Worm (Caenorhabditis elegans) whole organism, L2 larva: ENCODE measurements around the gene let-711.

ENCODE experiments used
- C34F6.9 ChIP-seq: fragments of 150-350 bp; optimal IDR thresholded peaks from 2 replicates; lab custom pipeline; 2014; ENCODE audit warnings: missing biosample characterization, missing genetic modification characterization
- R02D3.7 ChIP-seq: fragments of 150-350 bp; optimal IDR thresholded peaks from 2 replicates; lab custom pipeline; 2014; ENCODE audit warnings: missing biosample characterization, missing genetic modification characterization
- Y55F3AM.14 ChIP-seq: fragments of 200-800 bp; sonication (Bioruptor generic); optimal IDR thresholded peaks from 2 replicates; lab custom pipeline; 2018; ENCODE audit warnings: mild to moderate bottlenecking, missing genetic modification characterization, missing compliant biosample characterization
- ZK546.5 ChIP-seq: sonication (generic microtip); optimal IDR thresholded peaks from 2 replicates; lab custom pipeline; 2017; ENCODE audit warnings: missing biosample characterization, missing genetic modification characterization
- blmp-1 ChIP-seq: sonication (generic microtip); optimal IDR thresholded peaks from 2 replicates; lab custom pipeline; 2017; ENCODE audit warnings: missing genetic modification characterization, mild to moderate bottlenecking, missing compliant biosample characterization, antibody characterized with exemption, moderate library complexity; ENCODE audit not compliant: insufficient read depth
- ceh-82 ChIP-seq: fragments of 150-350 bp; optimal IDR thresholded peaks from 2 replicates; lab custom pipeline; 2014; ENCODE audit warnings: missing biosample characterization, missing genetic modification characterization
- crh-2 ChIP-seq: sonication (generic microtip); optimal IDR thresholded peaks from 2 replicates; lab custom pipeline; 2017; ENCODE audit warnings: missing biosample characterization, missing genetic modification characterization
- egl-27 ChIP-seq: sonication (generic microtip); optimal IDR thresholded peaks from 3 replicates; lab custom pipeline; 2017; ENCODE audit warnings: missing biosample characterization, missing genetic modification reagents, missing genetic modification characterization
- elt-1 ChIP-seq: fragments of 150-350 bp; optimal IDR thresholded peaks from 2 replicates; lab custom pipeline; 2014; ENCODE audit warnings: missing biosample characterization, missing genetic modification characterization
- elt-3 ChIP-seq: sonication (generic microtip); optimal IDR thresholded peaks from 2 replicates; lab custom pipeline; 2017; ENCODE audit warnings: missing biosample characterization, missing genetic modification characterization
- fos-1 ChIP-seq: fragments of 150-350 bp; optimal IDR thresholded peaks from 2 replicates; lab custom pipeline; 2014; ENCODE audit warnings: missing biosample characterization, missing genetic modification characterization
- gmeb-1 ChIP-seq: fragments of 150-350 bp; optimal IDR thresholded peaks from 2 replicates; lab custom pipeline; 2014; ENCODE audit warnings: missing biosample characterization, missing genetic modification characterization
- lin-13 ChIP-seq: fragments of 150-350 bp; optimal IDR thresholded peaks from 2 replicates; lab custom pipeline; 2014; ENCODE audit warnings: missing biosample characterization, missing genetic modification reagents, missing genetic modification characterization
- lin-39 ChIP-seq: fragments of 150-350 bp; optimal IDR thresholded peaks from 2 replicates; lab custom pipeline; 2014; ENCODE audit warnings: missing biosample characterization, missing genetic modification reagents, missing genetic modification characterization
- lsy-2 ChIP-seq, 2 experiments: fragments of 150-350 bp in 1 of 2; sonication (generic microtip) in 1 of 2; optimal IDR thresholded peaks; 2 replicates each; lab custom pipeline; 2014 to 2017; ENCODE audit warnings: missing biosample characterization in 2 of 2, missing genetic modification characterization in 2 of 2
- mbf-1 ChIP-seq: sonication (generic microtip); optimal IDR thresholded peaks from 2 replicates; lab custom pipeline; 2017; ENCODE audit warnings: missing biosample characterization, missing genetic modification characterization
- mdl-1 ChIP-seq, 2 experiments: fragments of 150-350 bp in 1 of 2; sonication (generic microtip) in 1 of 2; optimal IDR thresholded peaks; 2 replicates each; lab custom pipeline; 2017; ENCODE audit warnings: missing biosample characterization in 2 of 2, missing genetic modification characterization in 2 of 2
- nhr-10 ChIP-seq: sonication (generic microtip); optimal IDR thresholded peaks from 2 replicates; lab custom pipeline; 2017; ENCODE audit warnings: missing biosample characterization, missing genetic modification characterization
- nhr-12 ChIP-seq: fragments of 150-350 bp; optimal IDR thresholded peaks from 2 replicates; lab custom pipeline; 2014; ENCODE audit warnings: missing biosample characterization, missing genetic modification characterization
- nhr-129 ChIP-seq: fragments of 150-350 bp; optimal IDR thresholded peaks from 2 replicates; lab custom pipeline; 2014; ENCODE audit warnings: missing biosample characterization, missing genetic modification characterization
- nhr-21 ChIP-seq: fragments of 150-350 bp; optimal IDR thresholded peaks from 2 replicates; lab custom pipeline; 2014; ENCODE audit warnings: missing biosample characterization, missing genetic modification characterization
- nhr-23 ChIP-seq: fragments of 150-350 bp; optimal IDR thresholded peaks from 2 replicates; lab custom pipeline; 2014; ENCODE audit warnings: missing biosample characterization, missing genetic modification reagents, missing genetic modification characterization
- nhr-237 ChIP-seq: fragments of 150-350 bp; optimal IDR thresholded peaks from 2 replicates; lab custom pipeline; 2014; ENCODE audit warnings: missing biosample characterization, missing genetic modification characterization
- nhr-25 ChIP-seq: fragments of 150-350 bp; sonication (generic microtip); optimal IDR thresholded peaks from 3 replicates; lab custom pipeline; 2014; ENCODE audit warnings: missing biosample characterization, missing genetic modification characterization
- nhr-6 ChIP-seq: fragments of 150-350 bp; optimal IDR thresholded peaks from 2 replicates; lab custom pipeline; 2014; ENCODE audit warnings: missing biosample characterization, missing genetic modification characterization
- nhr-77 ChIP-seq: fragments of 150-350 bp; optimal IDR thresholded peaks from 2 replicates; lab custom pipeline; 2014; ENCODE audit warnings: missing biosample characterization, missing genetic modification characterization
- sem-4 ChIP-seq: fragments of 150-350 bp; optimal IDR thresholded peaks from 2 replicates; lab custom pipeline; 2014; ENCODE audit warnings: missing biosample characterization, missing genetic modification reagents, missing genetic modification characterization
- sma-3 ChIP-seq: sonication (generic microtip); optimal IDR thresholded peaks from 2 replicates; lab custom pipeline; 2016; ENCODE audit warnings: missing genetic modification reagents, missing genetic modification characterization, missing compliant biosample characterization
- sma-9 ChIP-seq, 2 experiments: fragments of 150-350 bp in 1 of 2; sonication (generic microtip) in 1 of 2; optimal IDR thresholded peaks; 2 replicates each; lab custom pipeline; 2014 to 2016; ENCODE audit warnings: missing genetic modification characterization in 2 of 2, mild to moderate bottlenecking in 1 of 2, missing biosample characterization in 1 of 2, missing compliant biosample characterization in 1 of 2, missing genetic modification reagents in 1 of 2, moderate library complexity in 1 of 2
- unc-39 ChIP-seq: fragments of 150-350 bp; optimal IDR thresholded peaks from 2 replicates; lab custom pipeline; 2014; ENCODE audit warnings: missing biosample characterization, missing genetic modification characterization
- unc-55 ChIP-seq: fragments of 150-350 bp; sonication (generic microtip); optimal IDR thresholded peaks from 3 replicates; lab custom pipeline; 2014; ENCODE audit warnings: missing biosample characterization, missing genetic modification reagents, missing genetic modification characterization
- ztf-1 ChIP-seq: fragments of 200-800 bp; sonication (Bioruptor generic); conservative IDR thresholded peaks from 2 replicates; pipeline ENCODE4 v1.3.6; 2022; ENCODE audit warnings: missing genetic modification characterization, missing compliant biosample characterization
- ztf-11 ChIP-seq: sonication (generic microtip); optimal IDR thresholded peaks from 2 replicates; lab custom pipeline; 2017; ENCODE audit warnings: missing biosample characterization, missing genetic modification characterization
- ztf-4 ChIP-seq: fragments of 150-350 bp; optimal IDR thresholded peaks from 2 replicates; lab custom pipeline; 2014; ENCODE audit warnings: missing biosample characterization, missing genetic modification characterization

let-711 gene

DNA sequence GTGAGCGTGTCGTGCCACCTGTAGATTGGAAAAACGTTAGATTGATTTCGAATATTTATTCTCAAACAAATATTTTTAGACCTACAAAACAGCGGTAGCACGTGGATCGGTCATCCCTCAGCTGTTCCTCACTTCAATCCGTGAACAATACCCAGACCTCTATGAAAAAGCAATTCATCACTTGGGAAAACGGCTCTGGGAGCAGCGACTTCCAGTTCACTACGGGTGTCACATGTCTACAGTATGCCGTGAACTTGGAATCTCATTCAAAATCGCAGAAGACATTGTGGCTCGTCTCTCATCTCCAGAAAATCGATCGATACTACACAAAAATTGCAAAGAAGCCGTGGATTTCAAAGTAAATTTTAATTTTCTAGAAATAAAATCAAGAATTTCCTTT lies 42.0 kb upstream of the let-711 start:
- TF ChIP-seq lsy-2 (tag; optimal IDR thresholded peaks at IDR 0.05; lab: Kevin White, UChicago) (peak in 1 of 2 experiments; percentile 26), ztf-4 (tag; lab: Kevin White, UChicago) (no peak)

DNA sequence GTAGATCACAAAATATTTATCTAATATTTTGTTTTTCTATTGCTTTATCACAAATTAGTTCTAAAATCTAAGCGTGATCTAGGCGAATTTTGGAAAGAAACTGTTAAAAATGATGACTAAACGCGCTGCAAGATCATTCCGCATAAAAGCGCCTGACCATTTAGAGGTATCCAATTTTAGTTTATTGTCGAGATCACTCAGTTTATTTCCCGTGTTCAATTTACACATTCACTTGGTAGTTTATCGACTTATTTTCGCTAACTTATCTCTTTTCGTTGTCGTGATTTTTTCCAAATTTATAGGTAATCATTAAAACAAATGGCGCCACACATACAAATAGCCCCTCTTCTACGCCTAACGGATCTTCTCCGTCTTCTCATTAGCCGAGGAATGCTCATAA lies 40.1 kb upstream of the let-711 start, which contains the start of gene T07E3.2:
T07E3.2 (plus strand) TSS at position 301 of the 400 bp plus-strand sequence.
- no peak for TF ChIP-seq nhr-21
- no peak for TF ChIP-seq lsy-2 (tag; optimal IDR thresholded peaks at IDR 0.05; lab: Kevin White, UChicago)
- no peak for TF ChIP-seq blmp-1 (tag; lab: Kevin White, UChicago)
- TF ChIP-seq sma-9 (GFP tag; optimal IDR thresholded peaks at IDR 0.05; lab: Kevin White, UChicago), result no peak
- no peak for TF ChIP-seq sma-9 (tag; optimal IDR thresholded peaks at IDR 0.05; lab: Kevin White, UChicago)
- TF ChIP-seq sem-4 (tag; lab: Kevin White, UChicago), result no peak
- TF ChIP-seq nhr-129 (tag; lab: Kevin White, UChicago), result no peak
- TF ChIP-seq mbf-1, result no peak
- no peak for TF ChIP-seq nhr-12 (tag; lab: Kevin White, UChicago)
- no peak for TF ChIP-seq C34F6.9 (tag; lab: Kevin White, UChicago)
- no peak for TF ChIP-seq elt-1 (tag; lab: Kevin White, UChicago)
- no peak for TF ChIP-seq nhr-237 (tag; lab: Kevin White, UChicago)
- TF ChIP-seq R02D3.7 (tag; lab: Kevin White, UChicago), result no peak
- TF ChIP-seq nhr-10 (tag; lab: Kevin White, UChicago), result no peak
- TF ChIP-seq unc-55 (GFP tag; lab: Kevin White, UChicago), result no peak
- no peak for TF ChIP-seq unc-39 (tag; lab: Kevin White, UChicago)
- no peak for TF ChIP-seq nhr-6
- TF ChIP-seq lin-39 (tag; lab: Kevin White, UChicago), result no peak
- no peak for TF ChIP-seq Y55F3AM.14 (GFP tag; lab: Kevin White, UChicago)
- no peak for TF ChIP-seq sma-3 (GFP tag; lab: Kevin White, UChicago)

DNA sequence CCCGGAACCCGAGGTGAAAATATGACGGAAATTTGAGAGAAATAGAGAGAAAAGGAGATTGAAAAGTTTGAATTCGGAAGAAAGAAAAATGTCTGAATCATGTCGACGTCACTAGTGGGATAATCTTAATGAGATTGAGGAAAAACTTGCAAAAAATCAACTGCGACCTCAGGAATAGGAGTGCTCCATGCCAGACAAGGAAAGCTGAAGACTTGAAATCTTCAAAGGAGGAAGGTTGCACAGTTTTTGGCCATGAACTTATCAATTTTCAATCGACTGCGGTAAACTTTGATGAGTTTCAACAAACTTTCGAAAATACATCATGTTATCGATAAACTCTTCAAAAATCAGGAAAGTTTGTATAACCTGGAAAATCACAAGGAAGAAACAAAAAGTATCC lies 34.1 kb upstream of the let-711 start, which contains the start of gene pdf-1:
pdf-1 (minus strand) TSS at position 101 of the 400 bp plus-strand sequence.
- TF ChIP-seq nhr-10 (tag; lab: Kevin White, UChicago) (no peak), lsy-2 (tag; optimal IDR thresholded peaks at IDR 0.05; lab: Kevin White, UChicago) (no peak), ztf-11 (tag; lab: Kevin White, UChicago) (no peak), Y55F3AM.14 (GFP tag; lab: Kevin White, UChicago) (no peak), fos-1 (tag; lab: Kevin White, UChicago) (no peak), ceh-82 (tag; lab: Kevin White, UChicago) (no peak), ztf-1 (GFP tag; lab: Robert Waterston, UW) (no peak), elt-3 (tag; lab: Kevin White, UChicago) (no peak), egl-27 (no peak)

DNA sequence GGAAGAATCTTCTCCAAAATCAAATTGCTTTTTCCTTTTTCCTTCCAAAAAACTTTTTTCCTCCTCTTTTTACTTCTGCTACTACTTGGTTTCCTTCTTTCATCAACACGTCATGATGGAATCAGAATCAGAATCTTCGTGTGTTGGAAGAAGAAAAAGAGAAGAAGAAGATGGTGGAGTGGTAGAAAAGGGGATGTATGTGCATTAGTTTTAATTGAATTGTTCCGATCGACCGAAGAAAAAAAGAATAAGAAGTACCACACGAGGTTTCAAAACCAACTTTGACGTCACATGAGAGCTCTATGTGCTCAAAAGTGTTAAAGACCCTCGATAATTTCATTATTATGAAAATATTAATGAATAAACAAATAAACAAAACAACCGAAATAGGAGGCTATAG lies 31.7 kb upstream of the let-711 start:
- TF ChIP-seq nhr-21 (no peak), lsy-2 (tag; optimal IDR thresholded peaks at IDR 0.05; lab: Kevin White, UChicago) (peak in 1 of 2 experiments; percentile 2), egl-27 (no peak)

DNA sequence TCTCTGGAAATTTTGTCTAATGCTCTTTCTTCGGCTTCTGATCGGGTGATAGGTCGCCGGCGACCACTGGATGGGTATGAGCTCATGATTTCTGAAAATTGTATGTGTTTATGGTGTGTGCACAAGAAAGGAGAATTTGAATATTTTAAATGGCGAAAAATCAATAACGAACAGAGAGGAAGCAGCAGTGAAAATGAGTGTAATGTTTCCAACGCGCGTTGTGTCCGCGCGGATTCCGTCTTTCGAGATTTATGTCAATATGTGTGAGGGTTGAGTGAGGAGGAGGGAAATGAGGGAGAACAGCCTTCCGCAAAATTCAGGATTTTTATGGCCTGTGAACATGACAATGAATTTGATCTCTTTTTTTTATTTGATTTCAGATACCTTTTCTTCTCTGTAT lies 17.8 kb upstream of the let-711 start, which contains the start of gene flap-1:
flap-1 (minus strand) TSS at position 101 of the 400 bp plus-strand sequence.
- no peak for TF ChIP-seq ZK546.5
- TF ChIP-seq gmeb-1, result no peak
- no peak for TF ChIP-seq blmp-1 (tag; lab: Kevin White, UChicago)
- TF ChIP-seq nhr-237 (tag; lab: Kevin White, UChicago), result no peak
- no peak for TF ChIP-seq mdl-1 (tag; optimal IDR thresholded peaks at IDR 0.05; lab: Kevin White, UChicago)
- no peak for TF ChIP-seq nhr-25
- no peak for TF ChIP-seq sma-3 (GFP tag; lab: Kevin White, UChicago)

DNA sequence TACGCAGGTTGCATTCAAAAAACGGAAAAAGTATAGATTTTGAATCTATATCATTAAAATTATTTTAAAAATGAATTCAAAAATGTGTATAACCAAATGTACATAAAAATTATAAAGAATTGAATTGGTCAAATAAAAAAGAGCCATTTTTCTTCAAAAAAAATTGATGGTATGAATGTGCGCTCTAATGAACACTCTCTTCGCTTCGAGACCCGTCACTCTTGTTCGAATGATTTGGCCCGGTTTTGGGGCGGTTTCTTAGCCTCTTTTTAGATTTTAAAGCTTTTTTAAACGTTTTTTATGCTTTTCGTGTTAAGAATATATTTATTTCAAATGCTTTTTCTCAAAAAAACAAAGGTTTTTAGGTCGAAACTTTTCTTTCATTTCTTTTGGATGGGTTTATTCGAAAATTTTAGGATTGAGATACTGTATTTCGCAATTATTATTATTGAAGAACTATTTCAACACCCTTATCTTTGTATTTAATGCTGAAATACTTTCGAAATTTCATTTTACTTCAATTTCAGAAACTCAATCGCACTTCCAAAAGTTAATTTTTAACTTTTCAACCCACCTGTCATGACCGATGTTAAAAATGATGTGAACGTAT lies 16.9 kb upstream of the let-711 start, which contains the start of gene inf-1:
inf-1 (plus strand) TSS at position 577 of the 610 bp plus-strand sequence.
- TF ChIP-seq nhr-129 (tag; lab: Kevin White, UChicago) (peak; percentile 52), ztf-1 (GFP tag; lab: Robert Waterston, UW) (no peak), lsy-2 (tag; optimal IDR thresholded peaks at IDR 0.05; lab: Kevin White, UChicago) (peak; percentile 18 to 84), unc-39 (tag; lab: Kevin White, UChicago) (no peak), sem-4 (tag; lab: Kevin White, UChicago) (peak; percentile 0), nhr-23 (no peak), lin-13 (GFP tag; lab: Kevin White, UChicago) (peak; percentile 29), lin-39 (tag; lab: Kevin White, UChicago) (no peak), fos-1 (tag; lab: Kevin White, UChicago) (peak; percentile 24), unc-55 (GFP tag; lab: Kevin White, UChicago) (peak; percentile 70), mdl-1 (tag; optimal IDR thresholded peaks at IDR 0.05; lab: Kevin White, UChicago) (no peak), C34F6.9 (tag; lab: Kevin White, UChicago) (peak; percentile 72), crh-2 (tag; lab: Kevin White, UChicago) (peak; percentile 13), nhr-77 (tag; lab: Kevin White, UChicago) (no peak), nhr-12 (tag; lab: Kevin White, UChicago) (no peak), nhr-21 (peak; percentile 0), sma-9 (GFP tag; optimal IDR thresholded peaks at IDR 0.05; lab: Kevin White, UChicago) (no peak), sma-9 (tag; optimal IDR thresholded peaks at IDR 0.05; lab: Kevin White, UChicago) (no peak)
